Worm (Caenorhabditis elegans) whole organism, late embryonic: ENCODE results near the gene srv-2.
A peak's percentile ranks its signal among the peaks of the same experiment; 100 is the strongest.

ENCODE experiments used
- C38D4.7 ChIP-seq: fragments of 200-800 bp; sonication (Bioruptor generic); optimal IDR thresholded peaks from 2 replicates; lab custom pipeline; 2018; ENCODE audit warnings: mild to moderate bottlenecking, missing genetic modification characterization, moderate library complexity, missing compliant biosample characterization
- K09A11.1 ChIP-seq: sonication (generic microtip); optimal IDR thresholded peaks from 2 replicates; lab custom pipeline; 2017; ENCODE audit warnings: antibody characterized with exemption, mild to moderate bottlenecking, missing genetic modification characterization, missing compliant biosample characterization; ENCODE audit not compliant: insufficient read depth
- ceh-14 ChIP-seq: sonication (generic microtip); optimal IDR thresholded peaks from 2 replicates; lab custom pipeline; 2016; ENCODE audit warnings: missing genotype, missing genetic modification characterization, missing compliant biosample characterization
- ceh-18 ChIP-seq: sonication (generic microtip); optimal IDR thresholded peaks from 2 replicates; lab custom pipeline; 2016; ENCODE audit warnings: missing genetic modification characterization, missing compliant biosample characterization
- ceh-22 ChIP-seq: sonication (generic microtip); optimal IDR thresholded peaks from 2 replicates; lab custom pipeline; 2017; ENCODE audit warnings: missing biosample characterization, missing genetic modification characterization
- ceh-34 ChIP-seq: sonication (generic microtip); optimal IDR thresholded peaks from 2 replicates; lab custom pipeline; 2016; ENCODE audit warnings: mild to moderate bottlenecking, missing genetic modification characterization, missing compliant biosample characterization
- elt-2 ChIP-seq: sonication (generic microtip); optimal IDR thresholded peaks from 2 replicates; lab custom pipeline; 2016; ENCODE audit warnings: missing genetic modification reagents, missing genetic modification characterization, missing compliant biosample characterization
- ets-4 ChIP-seq: sonication (generic microtip); optimal IDR thresholded peaks from 2 replicates; lab custom pipeline; 2016; ENCODE audit warnings: missing genetic modification characterization, missing compliant biosample characterization
- fax-1 ChIP-seq: sonication (generic microtip); optimal IDR thresholded peaks from 2 replicates; lab custom pipeline; 2016; ENCODE audit warnings: missing genotype, missing genetic modification characterization, missing compliant biosample characterization
- fkh-6 ChIP-seq: sonication (generic microtip); optimal IDR thresholded peaks from 2 replicates; lab custom pipeline; 2016; ENCODE audit warnings: missing genetic modification characterization, missing compliant biosample characterization
- gmeb-2 ChIP-seq: sonication (generic microtip); optimal IDR thresholded peaks from 2 replicates; lab custom pipeline; 2016; ENCODE audit warnings: missing genetic modification characterization, inconsistent platforms, missing compliant biosample characterization
- hlh-15 ChIP-seq: sonication (generic microtip); optimal IDR thresholded peaks from 2 replicates; lab custom pipeline; 2016; ENCODE audit warnings: missing genetic modification characterization, missing compliant biosample characterization
- hlh-30 ChIP-seq: sonication (generic microtip); optimal IDR thresholded peaks from 2 replicates; lab custom pipeline; 2017; ENCODE audit warnings: antibody characterized with exemption, missing genetic modification characterization, missing compliant biosample characterization; ENCODE audit not compliant: insufficient read depth
- lin-11 ChIP-seq: fragments of 200-800 bp; sonication (Bioruptor generic); optimal IDR thresholded peaks from 2 replicates; lab custom pipeline; 2018; ENCODE audit warnings: mild to moderate bottlenecking, missing genetic modification characterization, missing compliant biosample characterization
- madf-2 ChIP-seq: sonication (generic microtip); optimal IDR thresholded peaks from 2 replicates; lab custom pipeline; 2017; ENCODE audit warnings: missing genetic modification characterization, missing compliant biosample characterization
- mec-3 ChIP-seq: sonication (generic microtip); optimal IDR thresholded peaks from 2 replicates; lab custom pipeline; 2016; ENCODE audit warnings: borderline replicate concordance, missing genetic modification characterization, missing compliant biosample characterization
- nfya-1 ChIP-seq: sonication (generic microtip); optimal IDR thresholded peaks from 2 replicates; lab custom pipeline; 2017; ENCODE audit warnings: missing genetic modification characterization, mild to moderate bottlenecking, missing compliant biosample characterization, antibody characterized with exemption, moderate library complexity
- nhr-232 ChIP-seq: sonication (generic microtip); optimal IDR thresholded peaks from 2 replicates; lab custom pipeline; 2016; ENCODE audit warnings: missing genetic modification characterization, missing compliant biosample characterization
- npax-4 ChIP-seq: sonication (generic microtip); optimal IDR thresholded peaks from 2 replicates; lab custom pipeline; 2016; ENCODE audit warnings: missing genetic modification characterization, missing compliant biosample characterization
- pat-9 ChIP-seq: fragments of 200-800 bp; sonication (Bioruptor generic); optimal IDR thresholded peaks from 2 replicates; lab custom pipeline; 2018; ENCODE audit warnings: mild to moderate bottlenecking, missing genetic modification characterization, moderate library complexity, missing compliant biosample characterization
- pax-1 ChIP-seq: fragments of 150-350 bp; optimal IDR thresholded peaks from 2 replicates; lab custom pipeline; 2014; ENCODE audit warnings: missing biosample characterization, missing genetic modification characterization
- pha-4 ChIP-seq: fragments of 150-350 bp; optimal IDR thresholded peaks from 2 replicates; lab custom pipeline; 2018; ENCODE audit warnings: missing biosample characterization, missing genetic modification reagents, missing genetic modification characterization
- pros-1 ChIP-seq: fragments of 150-350 bp; optimal IDR thresholded peaks from 2 replicates; lab custom pipeline; 2014; ENCODE audit warnings: missing biosample characterization, missing genetic modification reagents, missing genetic modification characterization
- ref-2 ChIP-seq: sonication (generic microtip); optimal IDR thresholded peaks from 2 replicates; lab custom pipeline; 2016; ENCODE audit warnings: missing genetic modification characterization, missing compliant biosample characterization
- sox-2 ChIP-seq: fragments of 200-800 bp; sonication (Bioruptor generic); IDR thresholded peaks from 2 replicates; pipeline ENCODE4 v1.3.6; 2022; ENCODE audit warnings: missing genetic modification reagents, missing genetic modification characterization, missing compliant biosample characterization
- syd-9 ChIP-seq: sonication (generic microtip); optimal IDR thresholded peaks from 2 replicates; lab custom pipeline; 2016; ENCODE audit warnings: mild to moderate bottlenecking, missing genetic modification characterization, moderate library complexity, missing compliant biosample characterization
- tbx-2 ChIP-seq: sonication (generic microtip); optimal IDR thresholded peaks from 2 replicates; lab custom pipeline; 2016; ENCODE audit warnings: missing genetic modification characterization, missing compliant biosample characterization
- tbx-7 ChIP-seq: sonication (generic microtip); optimal IDR thresholded peaks from 2 replicates; lab custom pipeline; 2016; ENCODE audit warnings: missing genotype, missing genetic modification characterization, missing compliant biosample characterization
- ttx-3 ChIP-seq: sonication (generic microtip); optimal IDR thresholded peaks from 2 replicates; lab custom pipeline; 2016; ENCODE audit warnings: missing genetic modification reagents, missing genetic modification characterization, missing compliant biosample characterization
- unc-42 ChIP-seq: sonication (generic microtip); optimal IDR thresholded peaks from 2 replicates; lab custom pipeline; 2016; ENCODE audit warnings: missing genotype, missing genetic modification characterization, missing compliant biosample characterization
- unc-55 ChIP-seq: sonication (generic microtip); optimal IDR thresholded peaks from 2 replicates; lab custom pipeline; 2017; ENCODE audit warnings: missing biosample characterization, missing genetic modification reagents, missing genetic modification characterization
- unc-86 ChIP-seq: sonication (generic microtip); optimal IDR thresholded peaks from 2 replicates; lab custom pipeline; 2016; ENCODE audit warnings: missing genetic modification characterization, missing compliant biosample characterization
- ztf-16 ChIP-seq: sonication (generic microtip); optimal IDR thresholded peaks from 2 replicates; lab custom pipeline; 2017; ENCODE audit warnings: missing genetic modification characterization, missing compliant biosample characterization

Gene srv-2

ce11 chrII:10558962-10559415 is 43.1 kb downstream of the srv-2 start:
- TF ChIP-seq fax-1 (tag; lab: Kevin White, UChicago) (no peak), unc-42 (tag; lab: Kevin White, UChicago) (peak; percentile 49), C38D4.7 (no peak), npax-4 (tag; lab: Kevin White, UChicago) (no peak), ceh-14 (tag; lab: Kevin White, UChicago) (no peak), pat-9 (no peak), ceh-22 (tag; lab: Kevin White, UChicago) (no peak), nfya-1 (peak; percentile 24), syd-9 (no peak), mec-3 (tag; lab: Kevin White, UChicago) (no peak), ref-2 (tag; lab: Kevin White, UChicago) (peak; percentile 34), tbx-7 (tag; lab: Kevin White, UChicago) (no peak), hlh-30 (tag; lab: Kevin White, UChicago) (peak; percentile 85), madf-2 (tag; lab: Kevin White, UChicago) (no peak), ceh-18 (tag; lab: Kevin White, UChicago) (peak; percentile 17), pax-1 (no peak), hlh-15 (no peak), tbx-2 (peak; percentile 11), fkh-6 (tag; lab: Kevin White, UChicago) (no peak), gmeb-2 (tag; lab: Kevin White, UChicago) (no peak), ceh-34 (tag; lab: Kevin White, UChicago) (no peak), ttx-3 (no peak), pha-4 (tag; lab: Kevin White, UChicago) (no peak), sox-2 (GFP tag; lab: Robert Waterston, UW) (no peak), nhr-232 (tag; lab: Kevin White, UChicago) (no peak)

- peak; percentile 50 for TF ChIP-seq hlh-30 (tag; lab: Kevin White, UChicago)
- TF ChIP-seq ztf-16 (tag; lab: Kevin White, UChicago): no peak
These were observed 43.7 kb downstream of the srv-2 start for ce11 chrII:10558345-10558744.

- no peak for TF ChIP-seq gmeb-2 (tag; lab: Kevin White, UChicago)
- peak; percentile 43 for TF ChIP-seq hlh-30 (tag; lab: Kevin White, UChicago)
These were observed 44.9 kb downstream of the srv-2 start for ce11 chrII:10557206-10557574.

ce11 chrII:10556550-10557205 is 45.4 kb downstream of the srv-2 start:
- TF ChIP-seq lin-11 (no peak), pros-1 (tag; lab: Kevin White, UChicago) (no peak), ets-4 (no peak), K09A11.1 (tag; lab: Kevin White, UChicago) (no peak), elt-2 (peak; percentile 25)

ce11 chrII:10555484-10556075 is 46.5 kb downstream of the srv-2 start:
- TF ChIP-seq ref-2 (tag; lab: Kevin White, UChicago) (peak; percentile 12), unc-86 (no peak), ceh-18 (tag; lab: Kevin White, UChicago) (peak; percentile 55), tbx-2 (peak; percentile 43), nfya-1 (peak; percentile 4), unc-55 (GFP tag; lab: Kevin White, UChicago) (peak; percentile 92)
